Fruit fly (Drosophila melanogaster): Measurements from ENCODE around the gene Nuf2.

The Nuf2 gene

dm6 chr2L:7042150-7042811, 23.4 kb downstream of the Nuf2 start (continued):
- TF ChIP-seq nau (GFP tag; optimal IDR thresholded peaks at IDR 0.05) (peak; percentile 26), sob (GFP tag; IDR thresholded peaks at IDR 0.05) (peak; percentile 64), CG14441 (GFP tag; IDR thresholded peaks at IDR 0.05) (peak; percentile 68), CG17829 (tag; optimal IDR thresholded peaks at IDR 0.05) (peak; percentile 41), CG1233 (GFP tag; optimal IDR thresholded peaks at IDR 0.05) (peak; percentile 43), CG14710 (tag; optimal IDR thresholded peaks at IDR 0.05) (peak; percentile 61), CG2712 (tag; optimal IDR thresholded peaks at IDR 0.05) (peak; percentile 33), her (GFP tag; optimal IDR thresholded peaks at IDR 0.05) (peak; percentile 59), dimm (GFP tag; IDR thresholded peaks at IDR 0.05) (no peak), vnd (GFP tag; IDR thresholded peaks at IDR 0.05; ENCODE audit: partially characterized antibody) (peak; percentile 42; the same call in 1 of the 3 replicates), Six4 (GFP tag; optimal IDR thresholded peaks at IDR 0.05) (peak; percentile 3), sens-2 (GFP tag; IDR thresholded peaks at IDR 0.05) (no peak), CG10543 (GFP tag; optimal IDR thresholded peaks at IDR 0.05) (peak; percentile 78), crc (GFP tag; optimal IDR thresholded peaks at IDR 0.05) (no peak)

dm6 chr2L:7039342-7039684, 26.3 kb downstream of the Nuf2 start:
- TF ChIP-seq stc (GFP tag; IDR thresholded peaks at IDR 0.05) (peak; percentile 43; the same call in 1 of the 2 replicates), CG1832 (GFP tag; optimal IDR thresholded peaks at IDR 0.05) (no peak), tin (GFP tag; optimal IDR thresholded peaks at IDR 0.05) (peak; percentile 61), Mad (GFP tag; optimal IDR thresholded peaks at IDR 0.05) (no peak), Atf3 (GFP tag; optimal IDR thresholded peaks at IDR 0.05) (no peak), Tbp (GFP tag; optimal IDR thresholded peaks at IDR 0.05) (no peak), hth (optimal IDR thresholded peaks at IDR 0.05) (no peak), CG14860 (GFP tag; IDR thresholded peaks at IDR 0.05; ENCODE audit: partially characterized antibody) (no peak), Meics (GFP tag; optimal IDR thresholded peaks at IDR 0.05) (peak; percentile 39), mam (GFP tag; optimal IDR thresholded peaks at IDR 0.05) (peak; percentile 22), Eip74EF (GFP tag; optimal IDR thresholded peaks at IDR 0.05) (no peak), CG8089 (GFP tag; optimal IDR thresholded peaks at IDR 0.05) (peak; percentile 53), Atf-2 (GFP tag; optimal IDR thresholded peaks at IDR 0.05) (peak; percentile 46), odd (GFP tag; optimal IDR thresholded peaks at IDR 0.05) (peak; percentile 19), oc (tag; optimal IDR thresholded peaks at IDR 0.05) (no peak), eyg (GFP tag; optimal IDR thresholded peaks at IDR 0.05) (peak; percentile 2), CG6689 (GFP tag; IDR thresholded peaks at IDR 0.05) (peak; percentile 79), CG7987 (GFP tag; optimal IDR thresholded peaks at IDR 0.05) (no peak), bcd (GFP tag; optimal IDR thresholded peaks at IDR 0.05) (peak; percentile 5), HLH54F (GFP tag; optimal IDR thresholded peaks at IDR 0.05) (peak; percentile 35), fd3F (GFP tag; optimal IDR thresholded peaks at IDR 0.05) (peak; percentile 7), CG10209 (GFP tag; optimal IDR thresholded peaks at IDR 0.05) (peak; percentile 48), slbo (GFP tag; IDR thresholded peaks at IDR 0.05) (peak; percentile 61), bowl (GFP tag; IDR thresholded peaks at IDR 0.05) (no peak), chn (GFP tag; optimal IDR thresholded peaks at IDR 0.05) (peak; percentile 69), CG9727 (GFP tag; optimal IDR thresholded peaks at IDR 0.05) (peak; percentile 39), da (GFP tag; optimal IDR thresholded peaks at IDR 0.05) (no peak), zfh1 (GFP tag; IDR thresholded peaks at IDR 0.05) (0 out of 3 replicates have a peak, but pooled peaks have one; percentile 46), CG13775 (GFP tag; optimal IDR thresholded peaks at IDR 0.05) (peak; percentile 44), gce (GFP tag; IDR thresholded peaks at IDR 0.05) (peak; percentile 43; the same call in 1 of the 3 replicates), Trl (optimal IDR thresholded peaks at IDR 0.05) (no peak), Trl (GFP tag; optimal IDR thresholded peaks at IDR 0.05) (peak; percentile 28), CG17802 (tag; optimal IDR thresholded peaks at IDR 0.05) (no peak), CG17568 (GFP tag; optimal IDR thresholded peaks at IDR 0.05) (peak; percentile 22), CG8359 (GFP tag; optimal IDR thresholded peaks at IDR 0.05; ENCODE audit: borderline replicate concordance) (no peak), CG2199 (GFP tag; IDR thresholded peaks at IDR 0.05) (no peak)

Data from whole organism, embryonic.